Fruit fly (Drosophila melanogaster) whole organism, prepupa: ENCODE data around the gene CG9967.

Source experiments
- Blimp-1 ChIP-seq: fragments of 200-800 bp; sonication (Bioruptor generic); optimal IDR thresholded peaks from 3 replicates; lab custom pipeline; 2017; ENCODE audit warnings: missing biosample characterization, missing genetic modification characterization, mild to moderate bottlenecking, moderate library complexity, missing genetic modification reagents
- CG11294 ChIP-seq: fragments of 200-800 bp; sonication (Bioruptor generic); IDR thresholded peaks from 2 replicates; pipeline ENCODE4 v1.3.6; 2022; ENCODE audit warnings: missing biosample characterization, missing genetic modification characterization
- CG11902 ChIP-seq: fragments of 200-800 bp; sonication (Bioruptor generic); optimal IDR thresholded peaks from 3 replicates; lab custom pipeline; 2016; ENCODE audit warnings: missing biosample characterization, missing genetic modification characterization
- CG6276 ChIP-seq: fragments of 200-800 bp; sonication (Bioruptor generic); optimal IDR thresholded peaks from 2 replicates; lab custom pipeline; 2017; ENCODE audit warnings: missing biosample characterization, mild to moderate bottlenecking, missing genetic modification characterization
- CG8119 ChIP-seq: fragments of 200-800 bp; sonication (Bioruptor generic); IDR thresholded peaks from 3 replicates; pipeline ENCODE4 v1.3.6; 2022; ENCODE audit warnings: missing biosample characterization, missing genetic modification characterization
- CG8632 ChIP-seq: fragments of 200-800 bp; sonication (Bioruptor generic); optimal IDR thresholded peaks from 3 replicates; lab custom pipeline; 2016; ENCODE audit warnings: missing biosample characterization, missing genetic modification characterization
- CG9139 ChIP-seq: fragments of 200-800 bp; sonication (Bioruptor generic); optimal IDR thresholded peaks from 3 replicates; lab custom pipeline; 2017; ENCODE audit warnings: missing biosample characterization, mild to moderate bottlenecking, missing genetic modification characterization
- Ets21C ChIP-seq: fragments of 200-800 bp; sonication (Bioruptor generic); optimal IDR thresholded peaks from 3 replicates; lab custom pipeline; 2016; ENCODE audit warnings: missing biosample characterization, missing genetic modification characterization
- Hr38 ChIP-seq: sonication (Bioruptor generic); optimal IDR thresholded peaks from 2 replicates; lab custom pipeline; 2016; ENCODE audit warnings: missing biosample characterization, missing genetic modification characterization
- Smox ChIP-seq: fragments of 200-800 bp; sonication (Bioruptor generic); optimal IDR thresholded peaks from 3 replicates; lab custom pipeline; 2016; ENCODE audit warnings: missing biosample characterization, missing genetic modification characterization
- Sox102F ChIP-seq: fragments of 200-800 bp; sonication (Bioruptor generic); optimal IDR thresholded peaks from 2 replicates; lab custom pipeline; 2016; ENCODE audit warnings: missing biosample characterization, mild to moderate bottlenecking, missing genetic modification characterization
- dac ChIP-seq: fragments of 200-800 bp; sonication (Bioruptor generic); optimal IDR thresholded peaks from 2 replicates; lab custom pipeline; 2017; ENCODE audit warnings: missing biosample characterization, mild to moderate bottlenecking, missing genetic modification characterization
- eg ChIP-seq: fragments of 200-800 bp; sonication (Bioruptor generic); IDR thresholded peaks from 3 replicates; pipeline ENCODE4 v1.3.6; 2022; ENCODE audit warnings: missing biosample characterization, missing genetic modification characterization
- topi ChIP-seq: fragments of 200-800 bp; sonication (Bioruptor generic); optimal IDR thresholded peaks from 3 replicates; lab custom pipeline; 2016; ENCODE audit warnings: missing biosample characterization, missing genetic modification characterization

- TF ChIP-seq Ets21C (GFP tag; lab: Kevin White, UChicago) (no peak), Hr38 (GFP tag; lab: Kevin White, UChicago) (no peak), eg (GFP tag; lab: Robert Waterston, UW) (no peak), topi (GFP tag; lab: Kevin White, UChicago) (no peak), CG6276 (no peak), Sox102F (no peak), CG8119 (GFP tag; lab: Robert Waterston, UW) (no peak), CG11902 (GFP tag; lab: Kevin White, UChicago) (no peak), CG11294 (GFP tag; lab: Robert Waterston, UW) (no peak), dac (GFP tag; lab: Kevin White, UChicago) (no peak), CG8632 (GFP tag; lab: Kevin White, UChicago) (no peak), Blimp-1 (GFP tag; lab: Kevin White, UChicago) (no peak), Smox (GFP tag; lab: Kevin White, UChicago) (no peak), CG9139 (GFP tag; lab: Kevin White, UChicago) (no peak)
Measured at dm6 chr2L:2284863-2285262, 72.3 kb downstream of the CG9967 start, which contains the start of gene CG4271.
